Fruit fly (Drosophila melanogaster) whole organism, embryonic: ENCODE measurements around the gene CG2321.

ENCODE experiments used
- CG14710 ChIP-seq: fragments of 200-800 bp; sonication (Bioruptor generic); optimal IDR thresholded peaks from 3 replicates; lab custom pipeline; 2019; ENCODE audit warnings: missing biosample characterization, mild to moderate bottlenecking, missing genetic modification characterization, moderate library complexity
- CG7987 ChIP-seq: fragments of 200-800 bp; sonication (Bioruptor generic); optimal IDR thresholded peaks from 2 replicates; lab custom pipeline; 2018; ENCODE audit warnings: missing biosample characterization, mild to moderate bottlenecking, missing genetic modification characterization, moderate library complexity
- CG9609 ChIP-seq: fragments of 200-800 bp; sonication (Bioruptor generic); optimal IDR thresholded peaks from 3 replicates; lab custom pipeline; 2016; ENCODE audit warnings: missing biosample characterization, missing genetic modification characterization
- Tbp ChIP-seq: fragments of >200 bp; optimal IDR thresholded peaks from 2 replicates; lab custom pipeline; 2018; ENCODE audit warnings: missing biosample characterization, missing genetic modification characterization
- da ChIP-seq: fragments of 200-800 bp; sonication (Bioruptor generic); optimal IDR thresholded peaks from 2 replicates; lab custom pipeline; 2016; ENCODE audit warnings: missing biosample characterization, missing genetic modification characterization
- sna ChIP-seq: fragments of 200-800 bp; sonication (Bioruptor generic); IDR thresholded peaks from 2 replicates; pipeline ENCODE4 v1.3.6; 2022; ENCODE audit warnings: missing biosample characterization, missing genetic modification characterization; ENCODE audit not compliant: partially characterized antibody
- vnd ChIP-seq: fragments of 200-800 bp; sonication (Bioruptor generic); IDR thresholded peaks from 3 replicates; pipeline ENCODE4 v1.3.6; 2022; ENCODE audit warnings: missing biosample characterization, missing genetic modification characterization; ENCODE audit not compliant: partially characterized antibody

DNA sequence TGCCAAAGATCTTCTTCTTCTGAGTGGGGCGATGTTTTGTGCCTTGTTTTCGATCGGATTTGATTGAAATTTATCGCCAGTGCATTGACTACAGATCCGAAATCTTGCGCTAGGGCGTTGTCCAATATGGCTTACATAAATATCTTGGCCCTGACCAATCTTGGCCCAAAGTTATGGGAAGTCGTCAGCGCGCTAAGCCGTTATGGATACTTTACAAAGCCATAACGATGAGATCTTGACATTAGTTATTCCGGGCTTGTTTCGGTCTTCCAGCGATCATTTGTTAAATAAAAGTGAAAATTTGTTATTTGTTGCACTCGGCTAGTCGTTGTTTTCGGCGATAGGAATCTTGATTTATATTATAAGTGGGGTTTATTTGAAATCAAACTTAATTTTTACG is 29.4 kb upstream of the CG2321 start:
- TF ChIP-seq CG9609 (GFP tag; lab: Kevin White, UChicago) (no peak), CG14710 (tag; lab: Kevin White, UChicago) (no peak), vnd (GFP tag; lab: Robert Waterston, UW) (no peak), Tbp (GFP tag; lab: Kevin White, UChicago) (no peak), da (GFP tag; lab: Kevin White, UChicago) (no peak), sna (GFP tag; lab: Robert Waterston, UW) (no peak), CG7987 (GFP tag; lab: Kevin White, UChicago) (no peak)
